Worm (Caenorhabditis elegans): ENCODE data around the gene T28H10.1.
A peak's percentile ranks its signal among the peaks of the same experiment; 100 is the strongest.

The T28H10.1 gene

ce11 chrV:12552671-12553212 lies 49.1 kb downstream of the T28H10.1 start, which contains the start of gene F45D3.4:
Gene F45D3.4, minus strand, starts transcription at chrV:12553191.
- TF ChIP-seq snu-23 (GFP tag; optimal IDR thresholded peaks at IDR 0.05) (no peak), lsy-2 (tag; optimal IDR thresholded peaks at IDR 0.05) (peak in 1 of 2 experiments; percentile 13), ama-1 (optimal IDR thresholded peaks at IDR 0.05) (peak; percentile 15), lin-35 (GFP tag; optimal IDR thresholded peaks at IDR 0.05) (peak in 1 of 2 experiments; percentile 3), lin-39 (tag; optimal IDR thresholded peaks at IDR 0.05) (no peak)

ce11 chrV:12553286-12553725 lies 49.7 kb downstream of the T28H10.1 start:
- TF ChIP-seq nhr-90 (tag; optimal IDR thresholded peaks at IDR 0.05; ENCODE audit: poor library complexity) (no peak), fkh-8 (tag; optimal IDR thresholded peaks at IDR 0.05) (peak; percentile 14), blmp-1 (tag; optimal IDR thresholded peaks at IDR 0.05) (peak; percentile 59), nhr-237 (tag; optimal IDR thresholded peaks at IDR 0.05) (no peak), tbx-2 (tag; optimal IDR thresholded peaks at IDR 0.05) (peak; percentile 30), lin-14 (GFP tag; optimal IDR thresholded peaks at IDR 0.05) (peak; percentile 64), nhr-20 (tag; optimal IDR thresholded peaks at IDR 0.05) (peak; percentile 60), mab-9 (GFP tag; IDR thresholded peaks at IDR 0.05) (no peak), hlh-4 (tag; optimal IDR thresholded peaks at IDR 0.05) (no peak), dsc-1 (tag; optimal IDR thresholded peaks at IDR 0.05) (peak; percentile 60), ama-1 (optimal IDR thresholded peaks at IDR 0.05) (no peak), nhr-19 (GFP tag; conservative IDR thresholded peaks at IDR 0.05) (peak; percentile 46), unc-98 (GFP tag; IDR thresholded peaks at IDR 0.05) (no peak), efl-1 (optimal IDR thresholded peaks at IDR 0.05) (no peak), efl-1 (GFP tag; optimal IDR thresholded peaks at IDR 0.05 in 1 of 2) (peak in 1 of 2 experiments; percentile 1), pax-3 (tag; optimal IDR thresholded peaks at IDR 0.05) (peak; percentile 55), snu-23 (GFP tag; optimal IDR thresholded peaks at IDR 0.05) (peak; percentile 40), unc-130 (tag; optimal IDR thresholded peaks at IDR 0.05) (peak; percentile 47), nhr-85 (tag) (peak; percentile 94), elt-3 (tag; optimal IDR thresholded peaks at IDR 0.05) (peak in 5 of 6 experiments; percentile 51 to 98 (median 60)), nhr-47 (tag; optimal IDR thresholded peaks at IDR 0.05) (peak; percentile 43), nhr-71 (tag; optimal IDR thresholded peaks at IDR 0.05) (peak; percentile 64), mdl-1 (tag; optimal IDR thresholded peaks at IDR 0.05) (peak in 1 of 2 experiments; percentile 63)

ce11 chrV:12554172-12555031 lies 50.8 kb downstream of the T28H10.1 start:
- TF ChIP-seq rnt-1 (tag; optimal IDR thresholded peaks at IDR 0.05) (no peak), mef-2 (tag; optimal IDR thresholded peaks at IDR 0.05) (no peak), blmp-1 (tag; optimal IDR thresholded peaks at IDR 0.05) (peak; percentile 85), lin-14 (GFP tag; optimal IDR thresholded peaks at IDR 0.05) (peak; percentile 84), C16A3.4 (tag; optimal IDR thresholded peaks at IDR 0.05) (peak; percentile 63), nhr-19 (GFP tag; conservative IDR thresholded peaks at IDR 0.05) (peak; percentile 54), nhr-71 (tag; optimal IDR thresholded peaks at IDR 0.05) (peak; percentile 74), mep-1 (tag; optimal IDR thresholded peaks at IDR 0.05) (peak; percentile 20), snu-23 (GFP tag; optimal IDR thresholded peaks at IDR 0.05) (peak; percentile 64), elt-3 (tag; optimal IDR thresholded peaks at IDR 0.05) (peak; percentile 22 to 98 (median 84)), efl-1 (optimal IDR thresholded peaks at IDR 0.05) (peak in 1 of 2 experiments; percentile 1), efl-1 (GFP tag; optimal IDR thresholded peaks at IDR 0.05 in 1 of 2) (peak in 1 of 2 experiments; percentile 59), vab-15 (tag; optimal IDR thresholded peaks at IDR 0.05) (peak; percentile 16), lin-35 (GFP tag; optimal IDR thresholded peaks at IDR 0.05) (peak in 1 of 2 experiments; percentile 24), ztf-4 (tag; optimal IDR thresholded peaks at IDR 0.05) (peak; percentile 28), ama-1 (optimal IDR thresholded peaks at IDR 0.05) (peak; percentile 6), unc-62 (GFP tag; optimal IDR thresholded peaks at IDR 0.05) (no peak), nhr-47 (tag; optimal IDR thresholded peaks at IDR 0.05) (peak; percentile 38), F16B12.6 (tag; optimal IDR thresholded peaks at IDR 0.05) (no peak), grh-1 (GFP tag; IDR thresholded peaks at IDR 0.05) (peak; percentile 51; the same call in 1 of the 2 replicates), lin-13 (GFP tag; optimal IDR thresholded peaks at IDR 0.05) (no peak), mdl-1 (tag; optimal IDR thresholded peaks at IDR 0.05) (peak in 1 of 2 experiments; percentile 34), hlh-4 (tag; optimal IDR thresholded peaks at IDR 0.05) (no peak), efl-3 (GFP tag; optimal IDR thresholded peaks at IDR 0.05) (no peak), lsy-2 (tag; optimal IDR thresholded peaks at IDR 0.05) (peak; percentile 7 to 56), unc-130 (tag; optimal IDR thresholded peaks at IDR 0.05) (peak; percentile 64), aha-1 (tag; optimal IDR thresholded peaks at IDR 0.05) (no peak), nhr-12 (tag; optimal IDR thresholded peaks at IDR 0.05) (no peak), nhr-90 (tag; optimal IDR thresholded peaks at IDR 0.05; ENCODE audit: poor library complexity) (peak; percentile 73), tbx-2 (tag; optimal IDR thresholded peaks at IDR 0.05) (peak; percentile 72), nhr-20 (tag; optimal IDR thresholded peaks at IDR 0.05) (peak; percentile 79), pax-3 (tag; optimal IDR thresholded peaks at IDR 0.05) (no peak), nhr-85 (tag) (peak; percentile 98), ces-1 (GFP tag; optimal IDR thresholded peaks at IDR 0.05) (no peak), mab-9 (GFP tag; IDR thresholded peaks at IDR 0.05) (no peak)

Measured in whole organism, L1 larva.